Worm (Caenorhabditis elegans): ENCODE results near the gene siah-1.

DNA sequence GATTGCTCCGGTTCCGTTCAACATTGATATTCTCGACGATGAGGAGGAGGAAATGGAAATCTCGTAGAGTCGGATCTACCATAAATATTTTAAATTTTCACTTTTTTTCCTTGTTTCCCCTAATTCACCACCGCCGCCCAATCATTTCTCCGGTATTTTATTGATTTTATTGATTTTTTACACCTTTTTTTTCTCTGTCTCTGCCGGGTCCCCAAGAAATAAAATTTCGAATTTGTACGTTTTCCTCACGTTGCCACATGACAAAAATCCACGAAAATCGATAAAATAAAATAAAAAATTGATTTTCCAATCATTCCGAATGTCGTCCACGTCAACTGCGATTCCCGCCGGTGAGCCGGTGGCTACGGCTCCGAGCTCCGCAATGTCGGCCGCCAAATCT is 45.6 kb upstream of the siah-1 start, which contains the start of gene Y37E11AL.2:
- TF ChIP-seq jun-1 (tag; optimal IDR thresholded peaks at IDR 0.05) = no peak
- TF ChIP-seq ztf-4 (tag; optimal IDR thresholded peaks at IDR 0.05) = no peak
- TF ChIP-seq efl-3 (GFP tag; optimal IDR thresholded peaks at IDR 0.05) = no peak
- TF ChIP-seq ama-1 (optimal IDR thresholded peaks at IDR 0.05) = no peak
